Fruit fly (Drosophila melanogaster) whole organism, prepupa: ENCODE results near the gene pum.

Experiments used
- Blimp-1 ChIP-seq: fragments of 200-800 bp; sonication (Bioruptor generic); optimal IDR thresholded peaks from 3 replicates; lab custom pipeline; 2017; ENCODE audit warnings: missing biosample characterization, missing genetic modification characterization, mild to moderate bottlenecking, moderate library complexity, missing genetic modification reagents
- CG10631 ChIP-seq: fragments of 200-800 bp; sonication (Bioruptor generic); optimal IDR thresholded peaks from 2 replicates; lab custom pipeline; 2016; ENCODE audit warnings: missing biosample characterization, missing genetic modification characterization
- CG10669 ChIP-seq: fragments of 200-800 bp; sonication (Bioruptor generic); optimal IDR thresholded peaks from 3 replicates; lab custom pipeline; 2018; ENCODE audit warnings: missing biosample characterization, mild to moderate bottlenecking, missing genetic modification characterization, moderate library complexity
- CG11294 ChIP-seq: fragments of 200-800 bp; sonication (Bioruptor generic); IDR thresholded peaks from 2 replicates; pipeline ENCODE4 v1.3.6; 2022; ENCODE audit warnings: missing biosample characterization, missing genetic modification characterization
- CG11762 ChIP-seq: fragments of 200-800 bp; sonication (Bioruptor generic); optimal IDR thresholded peaks from 3 replicates; lab custom pipeline; 2016; ENCODE audit warnings: missing biosample characterization, missing genetic modification characterization; ENCODE audit not compliant: insufficient read depth
- CG11902 ChIP-seq: fragments of 200-800 bp; sonication (Bioruptor generic); optimal IDR thresholded peaks from 3 replicates; lab custom pipeline; 2016; ENCODE audit warnings: missing biosample characterization, missing genetic modification characterization
- CG15336 ChIP-seq: fragments of 200-800 bp; sonication (Bioruptor generic); IDR thresholded peaks from 2 replicates; pipeline ENCODE4 v1.3.6; 2022; ENCODE audit warnings: missing biosample characterization, missing genetic modification characterization
- CG1621 ChIP-seq: fragments of 200-800 bp; sonication (Bioruptor generic); optimal IDR thresholded peaks from 3 replicates; lab custom pipeline; 2018; ENCODE audit warnings: missing biosample characterization, mild to moderate bottlenecking, missing genetic modification characterization
- CG3032 ChIP-seq: fragments of 200-800 bp; optimal IDR thresholded peaks from 2 replicates; lab custom pipeline; 2019; ENCODE audit warnings: missing biosample characterization, mild to moderate bottlenecking, missing genetic modification characterization, moderate library complexity
- CG32006 ChIP-seq: fragments of 200-800 bp; sonication (Bioruptor generic); optimal IDR thresholded peaks from 3 replicates; lab custom pipeline; 2017; ENCODE audit warnings: missing biosample characterization, mild to moderate bottlenecking, missing genetic modification characterization
- CG34406 ChIP-seq: fragments of 200-800 bp; sonication (Bioruptor generic); optimal IDR thresholded peaks from 3 replicates; lab custom pipeline; 2016; ENCODE audit warnings: missing biosample characterization, missing genetic modification characterization
- CG3919 ChIP-seq: fragments of 200-800 bp; sonication (Bioruptor generic); optimal IDR thresholded peaks from 3 replicates; lab custom pipeline; 2016; ENCODE audit warnings: missing biosample characterization, missing genetic modification characterization
- CG6276 ChIP-seq: fragments of 200-800 bp; sonication (Bioruptor generic); optimal IDR thresholded peaks from 2 replicates; lab custom pipeline; 2017; ENCODE audit warnings: missing biosample characterization, mild to moderate bottlenecking, missing genetic modification characterization
- CG6792 ChIP-seq: fragments of 200-800 bp; sonication (Bioruptor generic); optimal IDR thresholded peaks from 3 replicates; lab custom pipeline; 2016; ENCODE audit warnings: missing biosample characterization, missing genetic modification characterization
- CG6808 ChIP-seq: fragments of 200-800 bp; sonication (Bioruptor generic); optimal IDR thresholded peaks from 3 replicates; lab custom pipeline; 2017; ENCODE audit warnings: missing biosample characterization, missing genetic modification characterization, mild to moderate bottlenecking, moderate library complexity, missing genetic modification reagents
- CG6854 ChIP-seq: fragments of 200-800 bp; sonication (Bioruptor generic); optimal IDR thresholded peaks from 2 replicates; lab custom pipeline; 2017; ENCODE audit warnings: missing biosample characterization, mild to moderate bottlenecking, missing genetic modification characterization
- CG7368 ChIP-seq: fragments of 200-800 bp; sonication (Bioruptor generic); optimal IDR thresholded peaks from 3 replicates; lab custom pipeline; 2016; ENCODE audit warnings: missing biosample characterization, missing genetic modification characterization
- CG8119 ChIP-seq: fragments of 200-800 bp; sonication (Bioruptor generic); IDR thresholded peaks from 3 replicates; pipeline ENCODE4 v1.3.6; 2022; ENCODE audit warnings: missing biosample characterization, missing genetic modification characterization
- CG9139 ChIP-seq: fragments of 200-800 bp; sonication (Bioruptor generic); optimal IDR thresholded peaks from 3 replicates; lab custom pipeline; 2017; ENCODE audit warnings: missing biosample characterization, mild to moderate bottlenecking, missing genetic modification characterization
- Eip75B ChIP-seq: fragments of 200-800 bp; sonication (Bioruptor generic); optimal IDR thresholded peaks from 3 replicates; lab custom pipeline; 2016; ENCODE audit warnings: missing biosample characterization, missing genetic modification characterization
- Eip78C ChIP-seq: fragments of 200-800 bp; sonication (Bioruptor generic); peaks from one replicate; lab custom pipeline; 2016; ENCODE audit warnings: missing biosample characterization, missing genetic modification characterization
- Eip93F ChIP-seq: fragments of 200-800 bp; sonication (Bioruptor generic); optimal IDR thresholded peaks from 2 replicates; lab custom pipeline; 2016; ENCODE audit warnings: missing biosample characterization, mild to moderate bottlenecking, missing genetic modification characterization
- Ets21C ChIP-seq: fragments of 200-800 bp; sonication (Bioruptor generic); optimal IDR thresholded peaks from 3 replicates; lab custom pipeline; 2016; ENCODE audit warnings: missing biosample characterization, missing genetic modification characterization
- Ets96B ChIP-seq: fragments of 200-800 bp; optimal IDR thresholded peaks from 2 replicates; lab custom pipeline; 2019; ENCODE audit warnings: missing biosample characterization, mild to moderate bottlenecking, missing genetic modification characterization, moderate library complexity
- Gug ChIP-seq: fragments of 200-800 bp; sonication (Bioruptor generic); IDR thresholded peaks from 2 replicates; pipeline ENCODE4 v1.3.6; 2022; ENCODE audit warnings: missing biosample characterization, missing genetic modification characterization
- Hr38 ChIP-seq: sonication (Bioruptor generic); optimal IDR thresholded peaks from 2 replicates; lab custom pipeline; 2016; ENCODE audit warnings: missing biosample characterization, missing genetic modification characterization
- Hr39 ChIP-seq: fragments of 200-800 bp; sonication (Bioruptor generic); optimal IDR thresholded peaks from 2 replicates; lab custom pipeline; 2016; ENCODE audit warnings: missing biosample characterization, missing genetic modification characterization
- Hr4 ChIP-seq: fragments of 200-800 bp; sonication (Bioruptor generic); optimal IDR thresholded peaks from 3 replicates; lab custom pipeline; 2016; ENCODE audit warnings: missing biosample characterization, missing genetic modification characterization
- Lpt ChIP-seq: fragments of 200-800 bp; sonication (Bioruptor generic); optimal IDR thresholded peaks from 3 replicates; lab custom pipeline; 2016; ENCODE audit warnings: missing biosample characterization, missing genetic modification characterization
- OdsH ChIP-seq: fragments of 200-800 bp; sonication (Bioruptor generic); optimal IDR thresholded peaks from 3 replicates; lab custom pipeline; 2016; ENCODE audit warnings: missing biosample characterization, missing genetic modification characterization
- Smox ChIP-seq: fragments of 200-800 bp; sonication (Bioruptor generic); optimal IDR thresholded peaks from 3 replicates; lab custom pipeline; 2016; ENCODE audit warnings: missing biosample characterization, missing genetic modification characterization
- Sox102F ChIP-seq: fragments of 200-800 bp; sonication (Bioruptor generic); optimal IDR thresholded peaks from 2 replicates; lab custom pipeline; 2016; ENCODE audit warnings: missing biosample characterization, mild to moderate bottlenecking, missing genetic modification characterization
- Sox14 ChIP-seq: fragments of 200-800 bp; sonication (Bioruptor generic); optimal IDR thresholded peaks from 3 replicates; lab custom pipeline; 2016; ENCODE audit warnings: missing biosample characterization, missing genetic modification characterization
- Sox15 ChIP-seq: fragments of 200-800 bp; sonication (Bioruptor generic); optimal IDR thresholded peaks from 3 replicates; lab custom pipeline; 2016; ENCODE audit warnings: missing biosample characterization, missing genetic modification characterization
- achi ChIP-seq: fragments of 200-800 bp; sonication (Bioruptor generic); optimal IDR thresholded peaks from 3 replicates; lab custom pipeline; 2016; ENCODE audit warnings: missing biosample characterization, missing genetic modification characterization
- acj6 ChIP-seq: fragments of 200-800 bp; sonication (Bioruptor generic); optimal IDR thresholded peaks from 3 replicates; lab custom pipeline; 2016; ENCODE audit warnings: missing biosample characterization, missing genetic modification characterization
- cyc ChIP-seq: fragments of 200-800 bp; sonication (Bioruptor generic); optimal IDR thresholded peaks from 3 replicates; lab custom pipeline; 2016; ENCODE audit warnings: missing biosample characterization, missing genetic modification characterization
- dac ChIP-seq: fragments of 200-800 bp; sonication (Bioruptor generic); optimal IDR thresholded peaks from 2 replicates; lab custom pipeline; 2017; ENCODE audit warnings: missing biosample characterization, mild to moderate bottlenecking, missing genetic modification characterization
- dsx ChIP-seq: fragments of 200-800 bp; optimal IDR thresholded peaks from 3 replicates; lab custom pipeline; 2019; ENCODE audit warnings: missing biosample characterization, mild to moderate bottlenecking, missing genetic modification characterization, moderate library complexity; ENCODE audit not compliant: poor library complexity, severe bottlenecking
- fd59A ChIP-seq: fragments of 200-800 bp; sonication (Bioruptor generic); optimal IDR thresholded peaks from 2 replicates; lab custom pipeline; 2017; ENCODE audit warnings: missing biosample characterization, mild to moderate bottlenecking, missing genetic modification characterization, missing genetic modification reagents
- fkh ChIP-seq: fragments of 200-800 bp; sonication (Bioruptor generic); optimal IDR thresholded peaks from 3 replicates; lab custom pipeline; 2017; ENCODE audit warnings: missing biosample characterization, mild to moderate bottlenecking, missing genetic modification characterization, moderate library complexity
- lz ChIP-seq: fragments of 200-800 bp; sonication (Bioruptor generic); optimal IDR thresholded peaks from 3 replicates; lab custom pipeline; 2016; ENCODE audit warnings: missing biosample characterization, missing genetic modification characterization
- net ChIP-seq: fragments of 200-800 bp; sonication (Bioruptor generic); optimal IDR thresholded peaks from 3 replicates; lab custom pipeline; 2016; ENCODE audit warnings: missing biosample characterization, missing genetic modification characterization
- pdm3 ChIP-seq: fragments of 200-800 bp; sonication (Bioruptor generic); optimal IDR thresholded peaks from 3 replicates; lab custom pipeline; 2016; ENCODE audit warnings: missing biosample characterization, missing genetic modification characterization
- spab ChIP-seq: fragments of 200-800 bp; sonication (Bioruptor generic); optimal IDR thresholded peaks from 2 replicates; lab custom pipeline; 2017; ENCODE audit warnings: missing biosample characterization, mild to moderate bottlenecking, missing genetic modification characterization, missing genetic modification reagents
- ss ChIP-seq, 2 experiments: fragments of 200-800 bp; sonication (Bioruptor generic); optimal IDR thresholded peaks; 2 replicates in 1 of 2; 3 replicates in 1 of 2; lab custom pipeline; 2017 to 2018; ENCODE audit warnings: mild to moderate bottlenecking in 2 of 2, missing biosample characterization in 2 of 2, missing genetic modification characterization in 2 of 2, moderate library complexity in 1 of 2
- svp ChIP-seq: fragments of 200-800 bp; sonication (Bioruptor generic); peaks from one replicate; lab custom pipeline; 2016; ENCODE audit warnings: missing biosample characterization, missing genetic modification characterization
- topi ChIP-seq: fragments of 200-800 bp; sonication (Bioruptor generic); optimal IDR thresholded peaks from 3 replicates; lab custom pipeline; 2016; ENCODE audit warnings: missing biosample characterization, missing genetic modification characterization
- vri ChIP-seq: fragments of 200-800 bp; sonication (Bioruptor generic); optimal IDR thresholded peaks from 3 replicates; lab custom pipeline; 2016; ENCODE audit warnings: missing biosample characterization, mild to moderate bottlenecking, missing genetic modification characterization

The pum gene

DNA sequence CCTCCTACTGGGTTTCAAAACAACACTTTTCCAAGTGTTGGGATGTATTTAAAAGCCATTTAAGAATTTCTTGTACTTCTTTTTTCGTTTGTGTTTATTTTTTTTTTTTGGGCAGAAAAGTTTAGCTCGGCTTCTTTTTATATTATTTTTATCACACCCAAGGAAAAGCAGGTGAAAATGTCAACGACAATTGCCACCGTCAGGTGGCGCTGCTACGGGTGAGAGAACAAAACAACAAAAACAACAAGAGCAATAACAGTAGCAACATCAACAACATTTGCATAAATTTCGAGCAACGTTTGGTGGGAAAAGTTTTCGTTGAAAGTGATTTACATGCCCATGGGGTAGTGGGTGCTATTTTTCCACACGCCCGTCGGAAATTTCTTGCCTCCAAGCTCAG is 147.2 kb downstream of the pum start:
- no peak for TF ChIP-seq vri (GFP tag; lab: Kevin White, UChicago)
- TF ChIP-seq CG3032 (tag; lab: Kevin White, UChicago) = no peak
- no peak for TF ChIP-seq net
- no peak for TF ChIP-seq CG11902 (GFP tag; lab: Kevin White, UChicago)
- TF ChIP-seq CG11762 (GFP tag; lab: Kevin White, UChicago) = no peak
- TF ChIP-seq CG11294 (GFP tag; lab: Robert Waterston, UW) = no peak
- no peak for TF ChIP-seq CG9139 (GFP tag; lab: Kevin White, UChicago)

DNA sequence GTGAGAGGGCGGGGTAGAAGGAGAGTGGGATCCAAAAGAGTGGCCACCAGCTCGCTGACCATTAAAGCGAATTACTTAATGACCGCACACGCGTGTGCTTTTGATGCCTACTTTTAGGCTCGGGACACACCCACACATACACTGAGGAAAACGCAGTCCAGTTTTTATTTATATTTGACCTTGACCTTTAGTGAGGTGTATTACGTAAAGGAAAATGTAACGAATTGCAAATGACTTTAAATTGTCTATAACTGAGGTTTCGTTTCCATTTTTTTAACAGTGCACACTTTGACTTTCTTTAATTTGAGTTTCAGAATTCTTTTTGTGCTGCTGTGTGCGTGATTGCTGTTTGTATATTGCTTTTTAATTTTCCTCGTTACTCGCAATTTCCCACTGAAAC is 152.2 kb downstream of the pum start:
- TF ChIP-seq Sox14 (GFP tag; lab: Kevin White, UChicago) = no peak
- TF ChIP-seq vri (GFP tag; lab: Kevin White, UChicago) = no peak
- TF ChIP-seq CG34406 (GFP tag; lab: Kevin White, UChicago) = no peak
- TF ChIP-seq Smox (GFP tag; lab: Kevin White, UChicago) = no peak
- TF ChIP-seq CG11294 (GFP tag; lab: Robert Waterston, UW) = no peak
- no peak for TF ChIP-seq spab
- no peak for TF ChIP-seq pdm3 (GFP tag; lab: Kevin White, UChicago)
- no peak for TF ChIP-seq CG6276
- TF ChIP-seq CG6792 (GFP tag; lab: Kevin White, UChicago) = no peak
- TF ChIP-seq dsx (GFP tag; lab: Kevin White, UChicago) = no peak
- peak; percentile 24 for TF ChIP-seq Hr39 (GFP tag; lab: Kevin White, UChicago)
- TF ChIP-seq net = no peak
- TF ChIP-seq Ets21C (GFP tag; lab: Kevin White, UChicago) = no peak
- TF ChIP-seq svp (GFP tag; lab: Kevin White, UChicago) = no peak
- peak; percentile 42 for TF ChIP-seq Eip78C
- TF ChIP-seq Eip75B (GFP tag; lab: Kevin White, UChicago) = no peak
- peak; percentile 7 for TF ChIP-seq OdsH (GFP tag; lab: Kevin White, UChicago)
- TF ChIP-seq Eip93F (GFP tag; lab: Kevin White, UChicago) = no peak
- no peak for TF ChIP-seq Sox102F (GFP tag; lab: Kevin White, UChicago)
- 0 out of 2 replicates have a peak, but pooled peaks have one; percentile 23 for TF ChIP-seq Gug (GFP tag; lab: Robert Waterston, UW)
- peak; percentile 35; the same call in 1 of the 2 replicates for TF ChIP-seq CG15336
- no peak for TF ChIP-seq ss (GFP tag; optimal IDR thresholded peaks at IDR 0.05; lab: Kevin White, UChicago)
- no peak for TF ChIP-seq CG9139 (GFP tag; lab: Kevin White, UChicago)
- no peak for TF ChIP-seq CG6854
- no peak for TF ChIP-seq Hr38 (GFP tag; lab: Kevin White, UChicago)
- TF ChIP-seq fkh (GFP tag; lab: Kevin White, UChicago) = no peak
- TF ChIP-seq Blimp-1 (GFP tag; lab: Kevin White, UChicago) = no peak
- peak; percentile 11 for TF ChIP-seq cyc (GFP tag; lab: Kevin White, UChicago)
- TF ChIP-seq CG7368 (GFP tag; lab: Kevin White, UChicago) = no peak
- no peak for TF ChIP-seq CG11762 (GFP tag; lab: Kevin White, UChicago)
- no peak for TF ChIP-seq dac (GFP tag; lab: Kevin White, UChicago)
- no peak for TF ChIP-seq Ets96B (tag; lab: Kevin White, UChicago)
- TF ChIP-seq Hr4 (GFP tag; lab: Kevin White, UChicago) = peak; percentile 6
- no peak for TF ChIP-seq achi (GFP tag; lab: Kevin White, UChicago)
- TF ChIP-seq fd59A (GFP tag; lab: Kevin White, UChicago) = no peak
- no peak for TF ChIP-seq lz
- TF ChIP-seq CG8119 = 0 out of 3 replicates have a peak, but pooled peaks have one; percentile 19
- peak; percentile 41 for TF ChIP-seq CG32006
- peak; percentile 6 for TF ChIP-seq topi (GFP tag; lab: Kevin White, UChicago)
- no peak for TF ChIP-seq CG6808 (GFP tag; lab: Kevin White, UChicago)
- no peak for TF ChIP-seq CG10631
- no peak for TF ChIP-seq CG3032 (tag; lab: Kevin White, UChicago)
- no peak for TF ChIP-seq Sox15
- no peak for TF ChIP-seq CG11902 (GFP tag; lab: Kevin White, UChicago)
- TF ChIP-seq CG3919 (GFP tag; lab: Kevin White, UChicago) = peak; percentile 11
- no peak for TF ChIP-seq CG10669 (GFP tag; lab: Kevin White, UChicago)
- TF ChIP-seq acj6 (GFP tag; lab: Kevin White, UChicago) = peak; percentile 28
- no peak for TF ChIP-seq CG1621
- TF ChIP-seq Lpt (GFP tag; lab: Kevin White, UChicago) = no peak
